Fruit fly (Drosophila melanogaster) Kc167 (cell line): ENCODE data around the gene CG6142.

Experiments
- Myc ChIP-seq: fragments of >200 bp; optimal IDR thresholded peaks from 2 replicates; lab custom pipeline; 2017; ENCODE audit warnings: missing external identifiers
- Sin3A ChIP-seq: fragments of >200 bp; optimal IDR thresholded peaks from 2 replicates; lab custom pipeline; 2018; ENCODE audit warnings: missing external identifiers
- h ChIP-seq: fragments of >200 bp; optimal IDR thresholded peaks from 3 replicates; lab custom pipeline; 2018; ENCODE audit warnings: missing external identifiers
- psq ChIP-seq: fragments of >200 bp; optimal IDR thresholded peaks from 2 replicates; lab custom pipeline; 2017; ENCODE audit warnings: missing external identifiers
- ttk ChIP-seq: sonication (Bioruptor generic); optimal IDR thresholded peaks from 2 replicates; lab custom pipeline; 2017; ENCODE audit warnings: missing external identifiers

- TF ChIP-seq h (lab: Kevin White, UChicago): no peak
- TF ChIP-seq psq (lab: Kevin White, UChicago): no peak
- no peak for TF ChIP-seq ttk (lab: Kevin White, UChicago)
- no peak for TF ChIP-seq Sin3A (lab: Kevin White, UChicago)
- TF ChIP-seq Myc: no peak
These were observed 39.1 kb downstream of the CG6142 start for dm6 chr3R:26172040-26172439.
